Fruit fly (Drosophila melanogaster): ENCODE measurements around the gene CG9168.

The CG9168 gene

dm6 chr3L:1378098-1378645 is 32.7 kb upstream of the CG9168 start:
- TF ChIP-seq Six4 (GFP tag; optimal IDR thresholded peaks at IDR 0.05): no peak
- TF ChIP-seq Med (GFP tag): peak; percentile 78
- no peak for TF ChIP-seq CG14014 (GFP tag; IDR thresholded peaks at IDR 0.05)
- TF ChIP-seq ham (GFP tag; IDR thresholded peaks at IDR 0.05): no peak
- TF ChIP-seq CG15269 (tag; optimal IDR thresholded peaks at IDR 0.05): no peak
- peak; percentile 46 for TF ChIP-seq CG12769 (tag; optimal IDR thresholded peaks at IDR 0.05)
- TF ChIP-seq H2.0 (GFP tag; IDR thresholded peaks at IDR 0.05): no peak
- no peak for TF ChIP-seq CG8388 (GFP tag; optimal IDR thresholded peaks at IDR 0.05)
- no peak for TF ChIP-seq CG4404 (GFP tag; IDR thresholded peaks at IDR 0.05)
- no peak for TF ChIP-seq CG15073 (GFP tag; optimal IDR thresholded peaks at IDR 0.05)
- no peak for TF ChIP-seq D (optimal IDR thresholded peaks at IDR 0.05)
- TF ChIP-seq D (GFP tag; optimal IDR thresholded peaks at IDR 0.05): no peak
- peak; percentile 4 for TF ChIP-seq abd-A (tag; optimal IDR thresholded peaks at IDR 0.05)
- TF ChIP-seq Hsf (GFP tag; optimal IDR thresholded peaks at IDR 0.05): no peak
- no peak for TF ChIP-seq CG10267 (tag; optimal IDR thresholded peaks at IDR 0.05)
- TF ChIP-seq CG11696 (GFP tag; IDR thresholded peaks at IDR 0.05): no peak
- TF ChIP-seq NK7.1 (GFP tag; optimal IDR thresholded peaks at IDR 0.05): no peak
- TF ChIP-seq dati (GFP tag; IDR thresholded peaks at IDR 0.05): no peak
- peak; percentile 49; the same call in 1 of the 4 replicates for TF ChIP-seq chinmo (GFP tag; IDR thresholded peaks at IDR 0.05; ENCODE audit: partially characterized antibody)
- no peak for TF ChIP-seq usp (GFP tag; optimal IDR thresholded peaks at IDR 0.05)
- TF ChIP-seq Usf (GFP tag; optimal IDR thresholded peaks at IDR 0.05): no peak
- TF ChIP-seq her (GFP tag; optimal IDR thresholded peaks at IDR 0.05): no peak
- no peak for TF ChIP-seq CG16815 (GFP tag; optimal IDR thresholded peaks at IDR 0.05)
- no peak for TF ChIP-seq chn (GFP tag; optimal IDR thresholded peaks at IDR 0.05)
- TF ChIP-seq bcd (GFP tag; optimal IDR thresholded peaks at IDR 0.05): no peak
- TF ChIP-seq ttk (GFP tag; IDR thresholded peaks at IDR 0.05): no peak
- no peak for TF ChIP-seq dpn (GFP tag; optimal IDR thresholded peaks at IDR 0.05)
- TF ChIP-seq org-1 (GFP tag; optimal IDR thresholded peaks at IDR 0.05): no peak
- peak; percentile 98 for TF ChIP-seq sd (tag; optimal IDR thresholded peaks at IDR 0.05)
- TF ChIP-seq CG11398 (GFP tag; optimal IDR thresholded peaks at IDR 0.05): no peak
- no peak for TF ChIP-seq trem (tag; optimal IDR thresholded peaks at IDR 0.05)
- TF ChIP-seq sr (GFP tag; IDR thresholded peaks at IDR 0.05): peak; percentile 62; the same call in 1 of the 3 replicates
- TF ChIP-seq CG12071 (GFP tag; optimal IDR thresholded peaks at IDR 0.05): no peak
- no peak for TF ChIP-seq Mes4 (GFP tag; optimal IDR thresholded peaks at IDR 0.05)
- TF ChIP-seq CG13894 (tag; optimal IDR thresholded peaks at IDR 0.05): peak; percentile 4
- no peak for TF ChIP-seq lov (optimal IDR thresholded peaks at IDR 0.05)
- no peak for TF ChIP-seq lov (GFP tag; IDR thresholded peaks at IDR 0.05)
- no peak for TF ChIP-seq maf-S (GFP tag; optimal IDR thresholded peaks at IDR 0.05)
- no peak for TF ChIP-seq PHDP (tag; optimal IDR thresholded peaks at IDR 0.05)
- TF ChIP-seq Doc3 (GFP tag; IDR thresholded peaks at IDR 0.05; ENCODE audit: partially characterized antibody): no peak
- TF ChIP-seq Abd-B (GFP tag; optimal IDR thresholded peaks at IDR 0.05): no peak

dm6 chr3L:1378862-1379543 is 31.9 kb upstream of the CG9168 start:
- TF ChIP-seq Jarid2 (GFP tag; optimal IDR thresholded peaks at IDR 0.05) (peak; percentile 22), CG34422 (GFP tag; IDR thresholded peaks at IDR 0.05) (peak; percentile 64; the same call in 2 of the 3 replicates), CG8924 (tag; optimal IDR thresholded peaks at IDR 0.05) (peak; percentile 75), CG17359 (tag; optimal IDR thresholded peaks at IDR 0.05) (peak; percentile 60), Hmr (GFP tag; optimal IDR thresholded peaks at IDR 0.05) (peak; percentile 51), Usf (GFP tag; optimal IDR thresholded peaks at IDR 0.05) (peak; percentile 12), CG4617 (GFP tag; optimal IDR thresholded peaks at IDR 0.05; ENCODE audit: borderline replicate concordance) (peak; percentile 8), tna (GFP tag; IDR thresholded peaks at IDR 0.05; ENCODE audit: partially characterized antibody) (0 out of 2 replicates have a peak, but pooled peaks have one; percentile 30), Fer3 (tag; optimal IDR thresholded peaks at IDR 0.05) (peak; percentile 51), H15 (GFP tag; IDR thresholded peaks at IDR 0.05) (peak; percentile 41; the same call in 1 of the 3 replicates), pho (GFP tag; optimal IDR thresholded peaks at IDR 0.05) (peak; percentile 5), Ptx1 (GFP tag; IDR thresholded peaks at IDR 0.05) (peak; percentile 55; the same call in 1 of the 2 replicates)

All from whole organism, embryonic.